Fruit fly (Drosophila melanogaster): Measurements from ENCODE around the gene cmb.

dm6 chr3L:13440370-13440960 is 1.9 kb upstream of the cmb start, which contains the start of the genes CG10140 and CG14109:
- TF ChIP-seq ttk (optimal IDR thresholded peaks at IDR 0.05) (no peak), Myc (optimal IDR thresholded peaks at IDR 0.05) (no peak), h (optimal IDR thresholded peaks at IDR 0.05) (no peak), Sin3A (optimal IDR thresholded peaks at IDR 0.05) (no peak), insv (optimal IDR thresholded peaks at IDR 0.05) (no peak)

Measured in Kc167 (cell line).